Worm (Caenorhabditis elegans): ENCODE results near the gene K02E7.11.

- TF ChIP-seq pha-4 (tag; optimal IDR thresholded peaks at IDR 0.05) (peak; percentile 10), nhr-12 (tag; optimal IDR thresholded peaks at IDR 0.05) (no peak), elt-1 (tag; optimal IDR thresholded peaks at IDR 0.05) (no peak), lin-39 (tag; optimal IDR thresholded peaks at IDR 0.05) (no peak)
Observed at ce11 chrII:1086479-1086878, 11.2 kb upstream of the K02E7.11 start.

Data from whole organism, L3 larva.